Worm (Caenorhabditis elegans) whole organism, late embryonic: ENCODE results near the gene rpl-33.

Experiments used
- ceh-19 ChIP-seq: fragments of 200-800 bp; sonication (Bioruptor generic); optimal IDR thresholded peaks from 2 replicates; lab custom pipeline; 2018; ENCODE audit warnings: mild to moderate bottlenecking, missing genetic modification characterization, missing compliant biosample characterization
- fkh-10 ChIP-seq: fragments of 150-350 bp; optimal IDR thresholded peaks from 2 replicates; lab custom pipeline; 2014; ENCODE audit warnings: missing biosample characterization, missing genetic modification reagents, missing genetic modification characterization
- madf-2 ChIP-seq: sonication (generic microtip); optimal IDR thresholded peaks from 2 replicates; lab custom pipeline; 2017; ENCODE audit warnings: missing genetic modification characterization, missing compliant biosample characterization
- npax-4 ChIP-seq: sonication (generic microtip); optimal IDR thresholded peaks from 2 replicates; lab custom pipeline; 2016; ENCODE audit warnings: missing genetic modification characterization, missing compliant biosample characterization
- sdc-2 ChIP-seq: sonication (generic microtip); optimal IDR thresholded peaks from 2 replicates; lab custom pipeline; 2016; ENCODE audit warnings: missing genotype, missing genetic modification characterization, missing compliant biosample characterization

- TF ChIP-seq fkh-10 (GFP tag; lab: Kevin White, UChicago) (no peak), sdc-2 (no peak), npax-4 (no peak), ceh-19 (GFP tag; lab: Kevin White, UChicago) (no peak), madf-2 (tag; lab: Kevin White, UChicago) (no peak)
Measured at ce11 chrII:7069866-7070265, 35.5 kb upstream of the rpl-33 start, which contains the start of gene him-14.
